Worm (Caenorhabditis elegans): ENCODE results near the gene clec-137.

clec-137 gene

DNA sequence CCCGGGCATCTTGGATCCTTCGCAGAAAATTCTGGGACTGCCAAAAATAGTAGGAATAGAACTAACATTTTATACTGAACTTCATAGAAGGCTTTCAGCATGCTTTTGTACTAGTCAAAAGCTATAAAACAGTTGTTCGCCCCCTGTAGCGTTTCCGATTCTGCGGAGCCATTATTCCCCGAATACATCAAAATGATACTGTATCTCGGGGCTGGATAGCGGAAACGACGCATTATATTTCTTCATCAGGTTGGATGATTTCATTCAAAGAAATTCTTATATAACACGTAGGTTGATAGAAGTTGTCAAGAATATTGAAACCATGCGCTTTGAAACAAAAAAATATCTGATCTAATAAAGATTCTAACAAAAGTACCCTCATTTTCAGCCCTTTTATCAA lies at the start of gene clec-137:
clec-137 (minus strand) TSS at position 101 of the 400 bp plus-strand sequence.
- TF ChIP-seq pes-1 (GFP tag; IDR thresholded peaks at IDR 0.05) = no peak
- no peak for TF ChIP-seq sea-1 (GFP tag; conservative IDR thresholded peaks at IDR 0.05)
- TF ChIP-seq tra-4 (tag; optimal IDR thresholded peaks at IDR 0.05) = no peak
- no peak for TF ChIP-seq tbx-11 (GFP tag; IDR thresholded peaks at IDR 0.05)
- TF ChIP-seq ama-1 (optimal IDR thresholded peaks at IDR 0.05) = no peak
- TF ChIP-seq tbx-37 (GFP tag; conservative IDR thresholded peaks at IDR 0.05) = no peak
- no peak for TF ChIP-seq ceh-36 (tag; optimal IDR thresholded peaks at IDR 0.05)
- TF ChIP-seq scrt-1 (GFP tag; IDR thresholded peaks at IDR 0.05) = no peak
- no peak for TF ChIP-seq aly-1 (tag; optimal IDR thresholded peaks at IDR 0.05)
- no peak for TF ChIP-seq ceh-13 (GFP tag; optimal IDR thresholded peaks at IDR 0.05)
- TF ChIP-seq hnd-1 (tag; optimal IDR thresholded peaks at IDR 0.05) = no peak

DNA sequence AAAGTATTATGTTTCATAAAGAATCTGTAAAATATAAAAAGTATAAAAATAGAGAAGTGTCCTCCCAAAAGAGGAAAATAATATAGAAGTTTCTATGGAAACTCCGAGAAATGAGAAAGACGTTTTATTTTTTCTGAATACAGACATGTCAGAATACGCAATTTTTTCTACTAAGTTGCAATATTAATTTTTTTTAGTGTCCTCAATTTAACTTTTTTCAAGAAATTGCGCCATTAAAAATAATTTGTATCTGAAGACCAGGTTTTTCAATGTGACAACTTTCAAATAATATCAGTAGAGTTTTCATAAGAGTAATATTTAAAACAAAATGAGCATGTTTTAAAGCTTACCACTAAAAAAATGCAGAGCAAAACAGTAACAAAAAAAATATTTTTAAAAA lies 49.7 kb upstream of the clec-137 start, which contains the start of gene fut-5:
fut-5 (minus strand) TSS at position 101 of the 400 bp plus-strand sequence.
- no peak for TF ChIP-seq ceh-36 (tag; optimal IDR thresholded peaks at IDR 0.05)
- no peak for TF ChIP-seq hmg-4 (GFP tag; optimal IDR thresholded peaks at IDR 0.05)

DNA sequence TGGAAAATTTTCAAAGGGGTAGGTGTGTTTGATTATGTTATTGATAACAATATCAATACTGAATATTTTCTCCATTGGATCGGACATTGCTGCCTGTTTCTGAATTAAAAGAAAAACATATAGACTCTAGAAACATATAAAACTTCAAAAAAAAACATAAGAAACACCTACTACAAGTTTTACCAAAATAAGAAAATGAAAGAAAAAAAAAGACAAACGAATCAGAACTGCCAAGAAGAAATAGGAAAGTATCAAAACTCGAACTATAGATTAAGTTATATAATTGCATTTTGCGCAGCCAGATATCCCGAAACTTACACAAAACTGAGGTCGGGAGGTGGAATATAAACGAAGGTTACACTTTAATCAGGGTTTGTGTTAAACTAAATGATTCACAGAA lies 47.5 kb upstream of the clec-137 start, which contains the start of gene T05A7.11:
T05A7.11 (minus strand) TSS at position 101 of the 400 bp plus-strand sequence.
- TF ChIP-seq sea-1 (GFP tag; conservative IDR thresholded peaks at IDR 0.05) = no peak
- TF ChIP-seq hnd-1 (tag; optimal IDR thresholded peaks at IDR 0.05) = no peak
- no peak for TF ChIP-seq scrt-1 (GFP tag; IDR thresholded peaks at IDR 0.05)
- TF ChIP-seq ceh-13 (GFP tag; optimal IDR thresholded peaks at IDR 0.05) = no peak
- no peak for TF ChIP-seq hmg-4 (GFP tag; optimal IDR thresholded peaks at IDR 0.05)
- no peak for TF ChIP-seq B0310.2 (tag; optimal IDR thresholded peaks at IDR 0.05)
- TF ChIP-seq pes-1 (GFP tag; IDR thresholded peaks at IDR 0.05) = no peak
- no peak for TF ChIP-seq ceh-36 (tag; optimal IDR thresholded peaks at IDR 0.05)
- no peak for TF ChIP-seq ets-7 (tag; optimal IDR thresholded peaks at IDR 0.05)
- TF ChIP-seq tra-4 (tag; optimal IDR thresholded peaks at IDR 0.05) = no peak
- no peak for TF ChIP-seq F13C5.2 (tag; optimal IDR thresholded peaks at IDR 0.05)
- TF ChIP-seq hmbx-1 (tag; optimal IDR thresholded peaks at IDR 0.05) = no peak
- no peak for TF ChIP-seq aly-1 (tag; optimal IDR thresholded peaks at IDR 0.05)
- TF ChIP-seq ama-1 (optimal IDR thresholded peaks at IDR 0.05) = no peak
- TF ChIP-seq flt-1 (GFP tag; IDR thresholded peaks at IDR 0.05) = no peak
- TF ChIP-seq tbx-37 (GFP tag; conservative IDR thresholded peaks at IDR 0.05) = no peak
- TF ChIP-seq tbx-11 (GFP tag; IDR thresholded peaks at IDR 0.05) = no peak

DNA sequence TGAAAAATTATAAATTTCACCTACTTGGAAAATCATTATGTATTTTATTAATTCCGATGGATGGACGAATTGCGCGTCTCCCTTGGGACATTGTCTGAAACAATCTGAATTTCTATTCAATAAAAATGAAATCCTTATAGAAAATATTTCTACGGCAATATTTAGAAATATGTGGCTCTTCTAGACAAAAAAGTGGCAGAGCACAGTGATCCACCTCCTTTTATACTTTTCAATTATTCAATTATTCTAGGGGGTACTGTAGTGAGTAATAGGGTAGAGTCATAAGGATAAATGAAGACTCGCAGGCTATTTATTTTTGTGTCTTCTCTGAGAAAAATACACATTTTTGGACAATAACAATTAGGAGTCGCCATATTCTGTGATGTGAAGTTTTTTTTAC lies 45.3 kb upstream of the clec-137 start, which contains the start of gene T05A7.12:
T05A7.12 (minus strand) TSS at position 101 of the 400 bp plus-strand sequence.
- TF ChIP-seq B0310.2 (tag; optimal IDR thresholded peaks at IDR 0.05) = no peak
- TF ChIP-seq ceh-13 (GFP tag; optimal IDR thresholded peaks at IDR 0.05) = no peak
- TF ChIP-seq F13C5.2 (tag; optimal IDR thresholded peaks at IDR 0.05) = no peak
- no peak for TF ChIP-seq hmbx-1 (tag; optimal IDR thresholded peaks at IDR 0.05)
- no peak for TF ChIP-seq pes-1 (GFP tag; IDR thresholded peaks at IDR 0.05)
- no peak for TF ChIP-seq hmg-4 (GFP tag; optimal IDR thresholded peaks at IDR 0.05)

DNA sequence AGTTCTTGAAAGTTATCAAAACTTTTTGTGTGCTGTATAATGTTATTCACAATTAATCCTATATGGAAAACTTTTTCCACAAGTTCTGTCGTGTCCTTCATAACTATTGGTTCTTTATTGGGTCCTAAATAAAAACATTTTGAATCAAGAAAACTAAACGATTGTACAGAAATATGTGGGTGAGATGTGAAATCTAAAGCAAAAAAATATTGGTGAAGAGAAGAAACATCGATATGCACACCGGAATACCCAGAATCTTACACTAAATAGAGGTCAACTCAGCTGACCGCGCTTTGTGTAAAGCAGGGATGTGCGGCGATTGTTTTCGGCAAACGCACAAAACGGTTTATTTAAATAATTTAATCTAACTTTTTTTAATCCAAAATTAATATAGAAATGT lies 43.4 kb upstream of the clec-137 start, which contains the start of gene T05A7.13:
T05A7.13 (minus strand) TSS at position 101 of the 400 bp plus-strand sequence.
- TF ChIP-seq hnd-1 (tag; optimal IDR thresholded peaks at IDR 0.05) = no peak

DNA sequence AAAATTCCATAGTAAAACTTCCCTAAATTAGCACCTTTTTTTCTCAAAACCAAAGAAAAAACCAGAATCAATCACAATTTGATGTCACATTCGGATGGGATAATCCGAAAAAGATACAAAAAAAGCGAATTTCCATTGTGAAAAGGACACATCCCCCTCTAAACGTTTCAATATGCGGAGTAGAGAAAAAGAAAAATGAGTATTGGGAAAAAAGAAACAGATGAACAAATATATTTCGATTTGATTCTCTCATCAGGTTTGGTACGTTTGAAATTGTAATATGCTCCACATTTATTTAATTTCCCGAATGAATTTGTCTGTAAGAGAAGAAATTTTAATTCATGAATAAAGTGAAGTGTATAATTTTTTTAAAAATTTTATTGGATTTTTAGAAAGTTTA lies 40.4 kb upstream of the clec-137 start:
- TF ChIP-seq ceh-13 (GFP tag; optimal IDR thresholded peaks at IDR 0.05) (no peak), tbx-11 (GFP tag; IDR thresholded peaks at IDR 0.05) (no peak), B0310.2 (tag; optimal IDR thresholded peaks at IDR 0.05) (no peak), tra-4 (tag; optimal IDR thresholded peaks at IDR 0.05) (no peak), sea-1 (GFP tag; conservative IDR thresholded peaks at IDR 0.05) (no peak), ets-7 (tag; optimal IDR thresholded peaks at IDR 0.05) (no peak), pes-1 (GFP tag; IDR thresholded peaks at IDR 0.05) (no peak)

DNA sequence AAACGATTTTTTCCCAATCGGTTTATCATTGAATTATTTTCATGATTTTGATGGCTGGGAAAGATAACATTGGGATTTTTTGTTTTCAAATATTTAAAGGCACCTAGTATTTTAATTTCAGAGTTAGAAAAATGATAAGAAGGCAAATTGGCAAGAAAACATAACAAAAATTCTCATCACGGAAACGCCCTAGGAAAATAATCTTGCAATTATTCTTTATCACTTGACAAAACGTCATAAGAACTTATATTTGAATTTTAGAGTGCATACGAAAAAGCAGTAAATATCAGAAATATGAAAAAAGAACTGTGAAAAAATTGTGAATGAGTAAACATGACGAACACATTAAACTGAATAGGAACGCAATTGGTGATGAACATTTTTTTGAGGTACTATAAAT lies 39.5 kb upstream of the clec-137 start:
- TF ChIP-seq hmbx-1 (tag; optimal IDR thresholded peaks at IDR 0.05) (no peak), ama-1 (optimal IDR thresholded peaks at IDR 0.05) (no peak), ceh-13 (GFP tag; optimal IDR thresholded peaks at IDR 0.05) (no peak), tbx-11 (GFP tag; IDR thresholded peaks at IDR 0.05) (no peak), F13C5.2 (tag; optimal IDR thresholded peaks at IDR 0.05) (no peak), B0310.2 (tag; optimal IDR thresholded peaks at IDR 0.05) (no peak), hnd-1 (tag; optimal IDR thresholded peaks at IDR 0.05) (no peak), ets-7 (tag; optimal IDR thresholded peaks at IDR 0.05) (no peak), sea-1 (GFP tag; conservative IDR thresholded peaks at IDR 0.05) (no peak), tbx-37 (GFP tag; conservative IDR thresholded peaks at IDR 0.05) (no peak)

DNA sequence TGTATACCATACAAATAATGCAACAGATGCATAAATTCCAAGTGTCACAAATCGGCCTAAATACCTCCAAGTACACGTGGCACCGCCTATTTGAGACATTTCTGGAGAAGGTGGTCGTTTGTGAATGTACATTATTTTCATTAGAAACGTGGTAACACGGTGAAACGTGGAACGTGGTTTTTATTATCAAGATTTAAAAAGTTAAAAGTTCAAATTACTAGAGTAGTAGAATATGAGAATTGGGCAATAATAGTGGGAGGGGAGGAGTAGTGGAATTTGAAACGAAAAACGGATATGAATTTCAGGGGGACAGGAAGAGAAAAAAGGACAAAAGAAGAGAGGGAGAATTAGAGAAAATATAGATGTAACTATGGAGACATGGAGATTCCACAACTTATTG lies 37.9 kb upstream of the clec-137 start, which contains the start of gene fut-6:
fut-6 (minus strand) TSS at position 101 of the 400 bp plus-strand sequence.
- TF ChIP-seq hmg-4 (GFP tag; optimal IDR thresholded peaks at IDR 0.05) = no peak
- TF ChIP-seq ama-1 (optimal IDR thresholded peaks at IDR 0.05) = no peak
- no peak for TF ChIP-seq flt-1 (GFP tag; IDR thresholded peaks at IDR 0.05)
- TF ChIP-seq ceh-36 (tag; optimal IDR thresholded peaks at IDR 0.05) = no peak
- TF ChIP-seq tra-4 (tag; optimal IDR thresholded peaks at IDR 0.05) = no peak
- no peak for TF ChIP-seq ceh-13 (GFP tag; optimal IDR thresholded peaks at IDR 0.05)
- no peak for TF ChIP-seq tbx-11 (GFP tag; IDR thresholded peaks at IDR 0.05)
- no peak for TF ChIP-seq hnd-1 (tag; optimal IDR thresholded peaks at IDR 0.05)
- no peak for TF ChIP-seq pes-1 (GFP tag; IDR thresholded peaks at IDR 0.05)
- TF ChIP-seq F13C5.2 (tag; optimal IDR thresholded peaks at IDR 0.05) = no peak
- no peak for TF ChIP-seq B0310.2 (tag; optimal IDR thresholded peaks at IDR 0.05)
- TF ChIP-seq ets-7 (tag; optimal IDR thresholded peaks at IDR 0.05) = no peak
- TF ChIP-seq hmbx-1 (tag; optimal IDR thresholded peaks at IDR 0.05) = no peak
- TF ChIP-seq sea-1 (GFP tag; conservative IDR thresholded peaks at IDR 0.05) = no peak
- TF ChIP-seq tbx-37 (GFP tag; conservative IDR thresholded peaks at IDR 0.05) = no peak
- TF ChIP-seq scrt-1 (GFP tag; IDR thresholded peaks at IDR 0.05) = no peak
- TF ChIP-seq aly-1 (tag; optimal IDR thresholded peaks at IDR 0.05) = no peak

All from whole organism, early embryonic.